Worm (Caenorhabditis elegans) whole organism, L4 larva: ENCODE data around the gene srx-87.

Experiments used
- F10B5.3 ChIP-seq: sonication (generic microtip); optimal IDR thresholded peaks from 2 replicates; lab custom pipeline; 2016; ENCODE audit warnings: mild to moderate bottlenecking, missing genetic modification characterization, missing compliant biosample characterization
- F26F4.8 ChIP-seq: fragments of 200-800 bp; sonication (Bioruptor generic); conservative IDR thresholded peaks from 2 replicates; pipeline ENCODE4 v1.3.6; 2022; ENCODE audit warnings: missing genetic modification characterization, missing compliant biosample characterization
- F44E2.7 ChIP-seq: fragments of 200-800 bp; sonication (Bioruptor generic); IDR thresholded peaks from 2 replicates; pipeline ENCODE4 v2.1.2; 2022; ENCODE audit warnings: missing genetic modification characterization, missing compliant biosample characterization
- T26A8.4 ChIP-seq: fragments of 200-800 bp; sonication (Bioruptor generic); IDR thresholded peaks from 2 replicates; pipeline ENCODE4 v1.3.6; 2022; ENCODE audit warnings: missing genetic modification characterization, missing compliant biosample characterization
- Y75B8A.6 ChIP-seq: fragments of 200-800 bp; sonication (Bioruptor generic); IDR thresholded peaks from 2 replicates; pipeline ENCODE4 v1.3.6; 2022; ENCODE audit warnings: missing genetic modification reagents, missing genetic modification characterization, missing compliant biosample characterization
- aha-1 ChIP-seq: fragments of 150-350 bp; peaks from one replicate; lab custom pipeline; 2014; ENCODE audit warnings: missing biosample characterization, missing genetic modification characterization
- aly-2 ChIP-seq: sonication (generic microtip); optimal IDR thresholded peaks from 2 replicates; lab custom pipeline; 2018; ENCODE audit warnings: missing biosample characterization, missing genetic modification characterization
- ama-1 ChIP-seq: fragments of 150-350 bp; optimal IDR thresholded peaks from 2 replicates; lab custom pipeline; 2014; ENCODE audit warnings: inconsistent platforms, mixed read lengths
- arid-1 ChIP-seq: fragments of 200-800 bp; sonication (Bioruptor generic); conservative IDR thresholded peaks from 2 replicates; pipeline ENCODE4 v1.3.6; 2022; ENCODE audit warnings: missing genetic modification reagents, missing genetic modification characterization, missing compliant biosample characterization
- ceh-20 ChIP-seq: fragments of 200-800 bp; sonication (Bioruptor generic); IDR thresholded peaks from 2 replicates; pipeline ENCODE4 v1.3.6; 2022; ENCODE audit warnings: missing genetic modification reagents, missing genetic modification characterization, missing compliant biosample characterization
- ceh-82 ChIP-seq: sonication (generic microtip); optimal IDR thresholded peaks from 2 replicates; lab custom pipeline; 2017; ENCODE audit warnings: missing biosample characterization, missing genetic modification characterization
- cey-2 ChIP-seq: sonication (generic microtip); optimal IDR thresholded peaks from 3 replicates; lab custom pipeline; 2017; ENCODE audit warnings: missing genetic modification characterization, mild to moderate bottlenecking, missing compliant biosample characterization, antibody characterized with exemption, borderline replicate concordance; ENCODE audit not compliant: insufficient read depth
- ctbp-1 ChIP-seq: fragments of 200-800 bp; sonication (Bioruptor generic); IDR thresholded peaks from 2 replicates; pipeline ENCODE4 v1.3.6; 2022; ENCODE audit warnings: missing genetic modification reagents, missing genetic modification characterization, missing compliant biosample characterization
- daf-12 ChIP-seq: fragments of 150-350 bp; optimal IDR thresholded peaks from 2 replicates; lab custom pipeline; 2014; ENCODE audit warnings: missing biosample characterization, missing genetic modification reagents, missing genetic modification characterization
- daf-8 ChIP-seq: fragments of 200-800 bp; sonication (Bioruptor generic); IDR thresholded peaks from 2 replicates; pipeline ENCODE4 v1.3.6; 2022; ENCODE audit warnings: missing genetic modification characterization, missing compliant biosample characterization
- dmd-6 ChIP-seq: fragments of 200-800 bp; sonication (Bioruptor generic); IDR thresholded peaks from 2 replicates; pipeline ENCODE4 v1.3.6; 2022; ENCODE audit warnings: missing genetic modification reagents, missing genetic modification characterization, missing compliant biosample characterization
- dmd-9 ChIP-seq: fragments of 200-800 bp; sonication (Bioruptor generic); IDR thresholded peaks from 2 replicates; pipeline ENCODE4 v1.3.6; 2022; ENCODE audit warnings: missing genetic modification reagents, missing genetic modification characterization, missing compliant biosample characterization
- dpl-1 ChIP-seq: fragments of 150-350 bp; optimal IDR thresholded peaks from 2 replicates; lab custom pipeline; 2014; ENCODE audit warnings: missing biosample characterization, missing genetic modification reagents, missing genetic modification characterization
- dve-1 ChIP-seq: sonication (generic microtip); optimal IDR thresholded peaks from 2 replicates; lab custom pipeline; 2017; ENCODE audit warnings: antibody characterized with exemption, mild to moderate bottlenecking, missing genetic modification characterization, missing compliant biosample characterization; ENCODE audit not compliant: insufficient read depth
- egl-43 ChIP-seq: fragments of 200-800 bp; sonication (Bioruptor generic); IDR thresholded peaks from 2 replicates; pipeline ENCODE4 v1.3.6; 2022; ENCODE audit warnings: missing genetic modification reagents, missing genetic modification characterization, missing compliant biosample characterization
- hlh-11 ChIP-seq: fragments of 200-800 bp; sonication (Bioruptor generic); optimal IDR thresholded peaks from 2 replicates; lab custom pipeline; 2018; ENCODE audit warnings: mild to moderate bottlenecking, missing genetic modification characterization, missing compliant biosample characterization
- hlh-30 ChIP-seq: sonication (generic microtip); optimal IDR thresholded peaks from 2 replicates; lab custom pipeline; 2017; ENCODE audit warnings: antibody characterized with exemption, mild to moderate bottlenecking, missing genetic modification characterization, missing compliant biosample characterization; ENCODE audit not compliant: insufficient read depth
- jun-1 ChIP-seq: fragments of 150-350 bp; optimal IDR thresholded peaks from 2 replicates; lab custom pipeline; 2014; ENCODE audit warnings: missing biosample characterization, missing genetic modification reagents, missing genetic modification characterization
- lin-13 ChIP-seq: fragments of 150-350 bp; optimal IDR thresholded peaks from 2 replicates; lab custom pipeline; 2014; ENCODE audit warnings: missing biosample characterization, missing genetic modification reagents, missing genetic modification characterization
- lir-3 ChIP-seq: sonication (generic microtip); optimal IDR thresholded peaks from 2 replicates; lab custom pipeline; 2016; ENCODE audit warnings: mild to moderate bottlenecking, missing genetic modification characterization, missing compliant biosample characterization
- lsy-2 ChIP-seq, 2 experiments: fragments of 150-350 bp in 1 of 2; sonication (generic microtip) in 1 of 2; optimal IDR thresholded peaks; 2 replicates each; lab custom pipeline; 2014 to 2017; ENCODE audit warnings: missing biosample characterization in 2 of 2, missing genetic modification characterization in 2 of 2
- madf-5 ChIP-seq, 2 experiments: fragments of 200-800 bp; sonication (Bioruptor generic); IDR thresholded peaks; 2 replicates each; pipeline ENCODE4 v1.3.6; 2022; ENCODE audit warnings: missing compliant biosample characterization in 2 of 2, missing genetic modification characterization in 2 of 2
- madf-9 ChIP-seq: fragments of 200-800 bp; sonication (Bioruptor generic); conservative IDR thresholded peaks from 2 replicates; pipeline ENCODE4 v1.3.6; 2022; ENCODE audit warnings: missing genetic modification reagents, missing genetic modification characterization, missing compliant biosample characterization
- mdt-29 ChIP-seq: fragments of 200-800 bp; sonication (Bioruptor generic); IDR thresholded peaks from 2 replicates; pipeline ENCODE4 v1.3.6; 2022; ENCODE audit warnings: missing genetic modification reagents, missing genetic modification characterization, missing compliant biosample characterization
- mep-1 ChIP-seq: fragments of 150-350 bp; sonication (generic microtip); optimal IDR thresholded peaks from 3 replicates; lab custom pipeline; 2014; ENCODE audit warnings: missing biosample characterization, missing genetic modification characterization
- mes-2 ChIP-seq: sonication (generic microtip); optimal IDR thresholded peaks from 2 replicates; lab custom pipeline; 2016; ENCODE audit warnings: missing genotype, mild to moderate bottlenecking, missing genetic modification characterization, missing compliant biosample characterization; ENCODE audit not compliant: poor library complexity, severe bottlenecking
- mxl-3 ChIP-seq: fragments of 200-800 bp; sonication (Bioruptor generic); optimal IDR thresholded peaks from 2 replicates; lab custom pipeline; 2018; ENCODE audit warnings: mild to moderate bottlenecking, missing genetic modification characterization, missing compliant biosample characterization
- nhr-10 ChIP-seq: fragments of 150-350 bp; optimal IDR thresholded peaks from 2 replicates; lab custom pipeline; 2014; ENCODE audit warnings: missing biosample characterization, missing genetic modification characterization
- nhr-102 ChIP-seq: sonication (generic microtip); optimal IDR thresholded peaks from 2 replicates; lab custom pipeline; 2016; ENCODE audit warnings: mild to moderate bottlenecking, missing genetic modification characterization, moderate library complexity, missing compliant biosample characterization
- nhr-111 ChIP-seq: fragments of 200-800 bp; sonication (Bioruptor generic); optimal IDR thresholded peaks from 2 replicates; lab custom pipeline; 2018; ENCODE audit warnings: mild to moderate bottlenecking, missing genetic modification characterization, missing compliant biosample characterization
- nhr-237 ChIP-seq: sonication (generic microtip); optimal IDR thresholded peaks from 2 replicates; lab custom pipeline; 2017; ENCODE audit warnings: missing biosample characterization, missing genetic modification characterization
- pqm-1 ChIP-seq: sonication (generic microtip); optimal IDR thresholded peaks from 2 replicates; lab custom pipeline; 2017; ENCODE audit warnings: missing biosample characterization, missing genetic modification characterization
- sdz-12 ChIP-seq: fragments of 200-800 bp; sonication (Bioruptor generic); optimal IDR thresholded peaks from 2 replicates; lab custom pipeline; 2018; ENCODE audit warnings: mild to moderate bottlenecking, missing genetic modification characterization, missing compliant biosample characterization
- set-16 ChIP-seq: fragments of 200-800 bp; sonication (Bioruptor generic); IDR thresholded peaks from 2 replicates; pipeline ENCODE4 v1.3.6; 2022; ENCODE audit warnings: missing genetic modification reagents, missing genetic modification characterization, missing compliant biosample characterization
- skn-1 ChIP-seq: fragments of 150-350 bp; optimal IDR thresholded peaks from 2 replicates; lab custom pipeline; 2014; ENCODE audit warnings: missing biosample characterization, missing genetic modification characterization
- spr-3 ChIP-seq: fragments of 200-800 bp; sonication (Bioruptor generic); optimal IDR thresholded peaks from 2 replicates; lab custom pipeline; 2018; ENCODE audit warnings: mild to moderate bottlenecking, missing genetic modification characterization, missing compliant biosample characterization
- tra-1 ChIP-seq: fragments of 200-800 bp; sonication (Bioruptor generic); IDR thresholded peaks from 2 replicates; pipeline ENCODE4 v1.3.6; 2022; ENCODE audit warnings: missing genetic modification reagents, missing genetic modification characterization, missing compliant biosample characterization
- unc-62 ChIP-seq, 3 experiments: fragments of 150-350 bp in 1 of 3; sonication (generic microtip); optimal IDR thresholded peaks in 2 of 3; peaks in 1 of 3; 1 replicate in 1 of 3; 2 replicates in 2 of 3; lab custom pipeline; 2014 to 2017; ENCODE audit warnings: missing biosample characterization in 3 of 3, missing genetic modification characterization in 3 of 3, missing genetic modification reagents in 3 of 3, missing genotype in 1 of 3
- zag-1 ChIP-seq: fragments of 150-350 bp; optimal IDR thresholded peaks from 2 replicates; lab custom pipeline; 2014; ENCODE audit warnings: missing biosample characterization, missing genetic modification characterization
- zip-2 ChIP-seq: fragments of 150-350 bp; optimal IDR thresholded peaks from 2 replicates; lab custom pipeline; 2014; ENCODE audit warnings: missing biosample characterization, missing genetic modification characterization
- ztf-11 ChIP-seq: fragments of 150-350 bp; optimal IDR thresholded peaks from 2 replicates; lab custom pipeline; 2014; ENCODE audit warnings: missing biosample characterization, missing genetic modification characterization
- ztf-7 ChIP-seq: fragments of 150-350 bp; optimal IDR thresholded peaks from 2 replicates; lab custom pipeline; 2014; ENCODE audit warnings: missing biosample characterization, missing genetic modification characterization

The srx-87 gene

DNA sequence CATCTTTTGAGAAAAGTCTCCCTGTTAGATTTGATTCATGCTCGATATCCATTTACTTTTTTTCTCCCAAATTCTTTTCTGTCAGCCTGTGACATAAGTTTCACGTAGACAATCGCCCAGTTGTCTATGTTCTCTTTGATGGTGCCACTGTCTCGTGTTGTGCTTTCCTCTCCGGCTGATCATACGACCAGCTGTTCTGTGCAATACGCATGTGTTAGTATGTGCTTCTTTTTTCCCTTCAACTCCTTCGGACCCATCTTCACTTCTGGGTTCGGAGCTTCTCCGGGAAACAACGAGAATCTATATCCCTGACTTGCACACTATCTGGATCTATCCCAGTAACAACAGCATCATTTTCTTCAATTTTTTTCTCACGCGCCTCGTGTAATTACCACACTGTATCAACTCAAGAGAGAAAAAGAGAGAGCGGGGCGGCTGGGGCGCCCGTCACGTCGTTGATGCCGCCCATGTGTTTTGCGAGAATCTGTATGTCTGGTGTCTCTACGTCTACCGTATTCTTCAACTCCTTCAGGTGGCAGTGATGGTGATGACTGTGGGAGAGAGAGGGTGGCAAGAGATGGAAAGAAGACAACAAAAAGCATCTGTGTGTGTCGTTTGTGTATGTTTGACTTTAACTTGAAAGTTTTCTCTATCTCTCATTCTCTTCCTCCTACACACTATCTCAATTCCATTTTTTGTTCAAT, 32.7 kb upstream of the srx-87 start (continued):
- TF ChIP-seq T26A8.4 (GFP tag; lab: Robert Waterston, UW) (0 out of 2 replicates have a peak, but pooled peaks have one; percentile 40), nhr-10 (peak; percentile 62), daf-8 (GFP tag; lab: Robert Waterston, UW) (no peak), F44E2.7 (GFP tag; lab: Robert Waterston, UW) (no peak), sdz-12 (no peak), daf-12 (tag; lab: Kevin White, UChicago) (no peak), nhr-111 (GFP tag; lab: Kevin White, UChicago) (no peak), set-16 (GFP tag; lab: Robert Waterston, UW) (peak; percentile 59; the same call in 1 of the 2 replicates), lsy-2 (tag; optimal IDR thresholded peaks at IDR 0.05; lab: Kevin White, UChicago) (peak; percentile 63 to 77), jun-1 (tag; lab: Kevin White, UChicago) (peak; percentile 61), mep-1 (tag; lab: Kevin White, UChicago) (peak; percentile 81), lir-3 (no peak), arid-1 (GFP tag; lab: Robert Waterston, UW) (no peak), dmd-9 (no peak), nhr-102 (peak; percentile 49)

ce11 chrV:11532535-11532853, 32.2 kb upstream of the srx-87 start:
- TF ChIP-seq ztf-7 (tag; lab: Kevin White, UChicago) (no peak), nhr-102 (no peak), mes-2 (tag; lab: Kevin White, UChicago) (no peak), ceh-82 (tag; lab: Kevin White, UChicago) (no peak), unc-62 (GFP tag; optimal IDR thresholded peaks at IDR 0.05 in 1 of 2; lab: Kevin White, UChicago) (peak in 1 of 2 experiments; percentile 93), unc-62 (tag; optimal IDR thresholded peaks at IDR 0.05; lab: Kevin White, UChicago) (no peak), zag-1 (tag; lab: Kevin White, UChicago) (no peak), ctbp-1 (0 out of 2 replicates have a peak, but pooled peaks have one; percentile 10), madf-9 (no peak), aha-1 (peak; percentile 24), skn-1 (tag; lab: Kevin White, UChicago) (no peak), hlh-11 (no peak), dmd-6 (GFP tag; lab: Robert Waterston, UW) (0 out of 2 replicates have a peak, but pooled peaks have one; percentile 4), F26F4.8 (GFP tag; lab: Robert Waterston, UW) (no peak), ama-1 (peak; percentile 11)
- TF ChIP-seq, all 104 proteins: peak for 5

DNA sequence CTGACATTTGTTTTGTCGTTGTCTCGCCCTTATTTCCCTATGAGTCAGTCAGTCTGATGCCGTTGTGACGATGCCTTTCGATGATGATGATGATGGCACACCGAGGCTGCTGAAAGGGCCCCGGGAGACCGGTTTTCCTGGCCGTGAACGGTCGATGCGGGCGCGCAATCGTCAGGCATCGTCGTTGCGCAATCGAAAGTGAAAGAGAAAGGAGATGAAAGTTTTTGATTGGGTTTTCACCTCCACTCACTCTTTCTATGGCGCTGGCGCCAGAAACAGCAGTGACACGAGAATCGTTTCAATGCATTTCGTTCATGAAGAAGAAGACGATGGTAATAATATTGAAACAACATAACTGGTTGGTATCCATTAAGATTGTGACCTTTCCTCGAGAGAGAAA, 31.7 kb upstream of the srx-87 start:
- TF ChIP-seq ctbp-1 (no peak), dmd-6 (GFP tag; lab: Robert Waterston, UW) (no peak), hlh-30 (peak; percentile 36), madf-5 (GFP tag; IDR thresholded peaks at IDR 0.05; lab: Robert Waterston, UW) (peak; percentile 57 to 69; a peak in 3 of 4 replicates), mxl-3 (GFP tag; lab: Kevin White, UChicago) (peak; percentile 62), mdt-29 (GFP tag; lab: Robert Waterston, UW) (peak; percentile 31; the same call in 1 of the 2 replicates), F26F4.8 (GFP tag; lab: Robert Waterston, UW) (no peak), egl-43 (GFP tag; lab: Robert Waterston, UW) (peak; percentile 72; the same call in 1 of the 2 replicates), zip-2 (tag; lab: Kevin White, UChicago) (no peak), dve-1 (tag; lab: Kevin White, UChicago) (no peak), Y75B8A.6 (GFP tag; lab: Robert Waterston, UW) (0 out of 2 replicates have a peak, but pooled peaks have one; percentile 35), tra-1 (GFP tag; lab: Robert Waterston, UW) (no peak), ztf-11 (no peak), lin-13 (GFP tag; lab: Kevin White, UChicago) (no peak), dpl-1 (no peak), spr-3 (no peak), hlh-11 (peak; percentile 74), cey-2 (no peak), aly-2 (tag; lab: Kevin White, UChicago) (no peak), pqm-1 (tag; lab: Kevin White, UChicago) (no peak), nhr-237 (tag; lab: Kevin White, UChicago) (no peak), set-16 (GFP tag; lab: Robert Waterston, UW) (peak; percentile 70), nhr-10 (no peak), ceh-20 (no peak), F10B5.3 (no peak), T26A8.4 (GFP tag; lab: Robert Waterston, UW) (0 out of 2 replicates have a peak, but pooled peaks have one; percentile 33)
